Fruit fly (Drosophila melanogaster): Measurements from ENCODE around the gene CG32483.

The CG32483 gene

dm6 chr3L:690031-690686 is at the start of gene CG32483, which contains the start of gene RabX6:
Gene CG32483 (minus strand): TSS chr3L:690081.
Gene RabX6 (plus strand): TSS chr3L:690517.
- TF ChIP-seq psq (optimal IDR thresholded peaks at IDR 0.05) (no peak), ttk (optimal IDR thresholded peaks at IDR 0.05) (no peak), Sin3A (optimal IDR thresholded peaks at IDR 0.05) (no peak), insv (optimal IDR thresholded peaks at IDR 0.05) (no peak), h (optimal IDR thresholded peaks at IDR 0.05) (no peak), Myc (optimal IDR thresholded peaks at IDR 0.05) (no peak)

dm6 chr3L:738523-739356 is 48.9 kb upstream of the CG32483 start:
- TF ChIP-seq psq (optimal IDR thresholded peaks at IDR 0.05) (no peak), Myc (optimal IDR thresholded peaks at IDR 0.05) (no peak), insv (optimal IDR thresholded peaks at IDR 0.05) (no peak), Sin3A (optimal IDR thresholded peaks at IDR 0.05) (no peak), ttk (optimal IDR thresholded peaks at IDR 0.05) (no peak), h (optimal IDR thresholded peaks at IDR 0.05) (no peak)

- no peak for TF ChIP-seq Myc (optimal IDR thresholded peaks at IDR 0.05)
- TF ChIP-seq h (optimal IDR thresholded peaks at IDR 0.05): no peak
- TF ChIP-seq Sin3A (optimal IDR thresholded peaks at IDR 0.05): no peak
- no peak for TF ChIP-seq insv (optimal IDR thresholded peaks at IDR 0.05)
- no peak for TF ChIP-seq psq (optimal IDR thresholded peaks at IDR 0.05)
- no peak for TF ChIP-seq ttk (optimal IDR thresholded peaks at IDR 0.05)
Measured at dm6 chr3L:737445-738116, 47.7 kb upstream of the CG32483 start.

- TF ChIP-seq Myc (optimal IDR thresholded peaks at IDR 0.05) (no peak), psq (optimal IDR thresholded peaks at IDR 0.05) (no peak), ttk (optimal IDR thresholded peaks at IDR 0.05) (no peak), insv (optimal IDR thresholded peaks at IDR 0.05) (no peak)
Measured at dm6 chr3L:736542-737166, 46.8 kb upstream of the CG32483 start.

dm6 chr3L:735948-736347 is 46.1 kb upstream of the CG32483 start:
- TF ChIP-seq ttk (optimal IDR thresholded peaks at IDR 0.05): no peak
- no peak for TF ChIP-seq insv (optimal IDR thresholded peaks at IDR 0.05)
- TF ChIP-seq psq (optimal IDR thresholded peaks at IDR 0.05): no peak
- no peak for TF ChIP-seq h (optimal IDR thresholded peaks at IDR 0.05)
- TF ChIP-seq Myc (optimal IDR thresholded peaks at IDR 0.05): no peak
- no peak for TF ChIP-seq Sin3A (optimal IDR thresholded peaks at IDR 0.05)

- no peak for TF ChIP-seq Sin3A (optimal IDR thresholded peaks at IDR 0.05)
- TF ChIP-seq Myc (optimal IDR thresholded peaks at IDR 0.05): no peak
- TF ChIP-seq insv (optimal IDR thresholded peaks at IDR 0.05): no peak
- TF ChIP-seq psq (optimal IDR thresholded peaks at IDR 0.05): no peak
- no peak for TF ChIP-seq ttk (optimal IDR thresholded peaks at IDR 0.05)
- TF ChIP-seq h (optimal IDR thresholded peaks at IDR 0.05): no peak
Measured at dm6 chr3L:735315-735714, 45.4 kb upstream of the CG32483 start.

dm6 chr3L:733845-734697 is 44.2 kb upstream of the CG32483 start:
- no peak for TF ChIP-seq ttk (optimal IDR thresholded peaks at IDR 0.05)
- no peak for TF ChIP-seq Myc (optimal IDR thresholded peaks at IDR 0.05)
- TF ChIP-seq h (optimal IDR thresholded peaks at IDR 0.05): no peak
- no peak for TF ChIP-seq psq (optimal IDR thresholded peaks at IDR 0.05)
- TF ChIP-seq insv (optimal IDR thresholded peaks at IDR 0.05): no peak
- no peak for TF ChIP-seq Sin3A (optimal IDR thresholded peaks at IDR 0.05)

- no peak for TF ChIP-seq ttk (optimal IDR thresholded peaks at IDR 0.05)
- TF ChIP-seq h (optimal IDR thresholded peaks at IDR 0.05): no peak
Measured at dm6 chr3L:733174-733829, 43.4 kb upstream of the CG32483 start.

- no peak for TF ChIP-seq Myc (optimal IDR thresholded peaks at IDR 0.05)
- no peak for TF ChIP-seq Sin3A (optimal IDR thresholded peaks at IDR 0.05)
- TF ChIP-seq insv (optimal IDR thresholded peaks at IDR 0.05): no peak
- TF ChIP-seq h (optimal IDR thresholded peaks at IDR 0.05): no peak
- no peak for TF ChIP-seq psq (optimal IDR thresholded peaks at IDR 0.05)
- TF ChIP-seq ttk (optimal IDR thresholded peaks at IDR 0.05): no peak
Measured at dm6 chr3L:732290-732954, 42.5 kb upstream of the CG32483 start.

- TF ChIP-seq Sin3A (optimal IDR thresholded peaks at IDR 0.05) (no peak), insv (optimal IDR thresholded peaks at IDR 0.05) (no peak), Myc (optimal IDR thresholded peaks at IDR 0.05) (no peak), psq (optimal IDR thresholded peaks at IDR 0.05) (no peak), h (optimal IDR thresholded peaks at IDR 0.05) (no peak), ttk (optimal IDR thresholded peaks at IDR 0.05) (no peak)
Measured at dm6 chr3L:731469-731868, 41.6 kb upstream of the CG32483 start.

All from Kc167 (cell line).